Fruit fly (Drosophila melanogaster) whole organism, embryonic: ENCODE data around the gene Rok.

ENCODE experiments used
- CG10565 ChIP-seq: fragments of 200-800 bp; sonication (Bioruptor generic); optimal IDR thresholded peaks from 3 replicates; lab custom pipeline; 2016; ENCODE audit warnings: missing biosample characterization, mild to moderate bottlenecking, missing genetic modification characterization
- CG12942 ChIP-seq: fragments of 200-800 bp; sonication (Bioruptor generic); optimal IDR thresholded peaks from 3 replicates; lab custom pipeline; 2016; ENCODE audit warnings: missing biosample characterization, missing genetic modification characterization
- CG13775 ChIP-seq: fragments of 200-800 bp; sonication (Bioruptor generic); optimal IDR thresholded peaks from 3 replicates; lab custom pipeline; 2017; ENCODE audit warnings: missing biosample characterization, mild to moderate bottlenecking, missing genetic modification characterization
- CG17385 ChIP-seq: fragments of 200-800 bp; sonication (Bioruptor generic); optimal IDR thresholded peaks from 3 replicates; lab custom pipeline; 2018; ENCODE audit warnings: missing biosample characterization, mild to moderate bottlenecking, missing genetic modification characterization
- Hr39 ChIP-seq: fragments of >200 bp; optimal IDR thresholded peaks from 2 replicates; lab custom pipeline; 2017
- ap ChIP-seq: fragments of 200-800 bp; sonication (Bioruptor generic); IDR thresholded peaks from 2 replicates; pipeline ENCODE4 v1.3.6; 2022; ENCODE audit warnings: missing biosample characterization, missing genetic modification characterization
- bab2 ChIP-seq: fragments of 200-800 bp; sonication (Bioruptor generic); optimal IDR thresholded peaks from 2 replicates; lab custom pipeline; 2016; ENCODE audit warnings: missing biosample characterization, missing genetic modification characterization
- dm ChIP-seq: fragments of 200-800 bp; sonication (Bioruptor generic); optimal IDR thresholded peaks from 3 replicates; lab custom pipeline; 2016; ENCODE audit warnings: missing biosample characterization, missing genetic modification characterization
- fd102C ChIP-seq: fragments of 200-800 bp; sonication (Bioruptor generic); optimal IDR thresholded peaks from 2 replicates; lab custom pipeline; 2018; ENCODE audit warnings: missing biosample characterization, mild to moderate bottlenecking, missing genetic modification characterization, moderate library complexity
- sens ChIP-seq: fragments of 200-800 bp; sonication (Bioruptor generic); peaks from one replicate; lab custom pipeline; 2016; ENCODE audit warnings: missing biosample characterization, missing genetic modification characterization
- seq ChIP-seq: fragments of 200-800 bp; sonication (Bioruptor generic); IDR thresholded peaks from 2 replicates; pipeline ENCODE4 v1.3.6; 2022; ENCODE audit warnings: missing biosample characterization, missing genetic modification characterization
- stc ChIP-seq: fragments of 200-800 bp; sonication (Bioruptor generic); IDR thresholded peaks from 2 replicates; pipeline ENCODE4 v1.3.6; 2022; ENCODE audit warnings: missing biosample characterization, missing genetic modification characterization
- usp ChIP-seq: fragments of >200 bp; optimal IDR thresholded peaks from 2 replicates; lab custom pipeline; 2017; ENCODE audit warnings: missing biosample characterization, missing genetic modification characterization

dm6 chrX:16647737-16648434 lies 10.7 kb upstream of the Rok start:
- TF ChIP-seq CG13775 (GFP tag; lab: Kevin White, UChicago) (no peak), CG12942 (GFP tag; lab: Kevin White, UChicago) (no peak), dm (GFP tag; lab: Kevin White, UChicago) (no peak), fd102C (GFP tag; lab: Kevin White, UChicago) (no peak), bab2 (GFP tag; lab: Kevin White, UChicago) (no peak), ap (GFP tag; lab: Robert Waterston, UW) (no peak), usp (GFP tag; lab: Kevin White, UChicago) (no peak), stc (no peak), CG10565 (GFP tag; lab: Kevin White, UChicago) (no peak), sens (GFP tag; lab: Kevin White, UChicago) (no peak), seq (GFP tag; lab: Robert Waterston, UW) (no peak), Hr39 (lab: Kevin White, UChicago) (no peak), CG17385 (GFP tag; lab: Kevin White, UChicago) (no peak)
